Worm (Caenorhabditis elegans) whole organism, early embryonic: ENCODE data around the gene Y6E2A.7.

Source experiments
- F13C5.2 ChIP-seq: sonication (generic microtip); optimal IDR thresholded peaks from 2 replicates; lab custom pipeline; 2017; ENCODE audit warnings: mild to moderate bottlenecking, missing genetic modification characterization, inconsistent platforms, missing compliant biosample characterization
- aly-1 ChIP-seq: sonication (generic microtip); optimal IDR thresholded peaks from 2 replicates; lab custom pipeline; 2016; ENCODE audit warnings: missing genetic modification characterization, missing compliant biosample characterization
- ama-1 ChIP-seq: fragments of 150-350 bp; optimal IDR thresholded peaks from 2 replicates; lab custom pipeline; 2014
- ceh-13 ChIP-seq: fragments of 200-800 bp; sonication (Bioruptor generic); optimal IDR thresholded peaks from 2 replicates; lab custom pipeline; 2018; ENCODE audit warnings: mild to moderate bottlenecking, missing genetic modification characterization, missing compliant biosample characterization
- ceh-36 ChIP-seq: sonication (generic microtip); optimal IDR thresholded peaks from 2 replicates; lab custom pipeline; 2016; ENCODE audit warnings: missing genetic modification characterization, inconsistent platforms, missing compliant biosample characterization
- flt-1 ChIP-seq: fragments of 200-800 bp; sonication (Bioruptor generic); IDR thresholded peaks from 2 replicates; pipeline ENCODE4 v1.3.6; 2022; ENCODE audit warnings: missing genetic modification characterization, missing compliant biosample characterization
- pes-1 ChIP-seq: fragments of 200-800 bp; sonication (Bioruptor generic); IDR thresholded peaks from 2 replicates; pipeline ENCODE4 v1.3.6; 2022; ENCODE audit warnings: missing genetic modification reagents, missing genetic modification characterization, missing compliant biosample characterization
- scrt-1 ChIP-seq: fragments of 200-800 bp; sonication (Bioruptor generic); IDR thresholded peaks from 2 replicates; pipeline ENCODE4 v1.3.6; 2022; ENCODE audit warnings: missing genetic modification characterization, missing compliant biosample characterization
- sea-1 ChIP-seq: fragments of 200-800 bp; sonication (Bioruptor generic); conservative IDR thresholded peaks from 2 replicates; pipeline ENCODE4 v1.3.6; 2022; ENCODE audit warnings: missing genetic modification characterization, missing compliant biosample characterization
- tbx-37 ChIP-seq: fragments of 200-800 bp; sonication (Bioruptor generic); conservative IDR thresholded peaks from 2 replicates; pipeline ENCODE4 v1.3.6; 2022; ENCODE audit warnings: missing genetic modification reagents, missing genetic modification characterization, missing compliant biosample characterization
- tra-4 ChIP-seq: sonication (generic microtip); optimal IDR thresholded peaks from 2 replicates; lab custom pipeline; 2017; ENCODE audit warnings: missing genetic modification characterization, missing compliant biosample characterization

DNA sequence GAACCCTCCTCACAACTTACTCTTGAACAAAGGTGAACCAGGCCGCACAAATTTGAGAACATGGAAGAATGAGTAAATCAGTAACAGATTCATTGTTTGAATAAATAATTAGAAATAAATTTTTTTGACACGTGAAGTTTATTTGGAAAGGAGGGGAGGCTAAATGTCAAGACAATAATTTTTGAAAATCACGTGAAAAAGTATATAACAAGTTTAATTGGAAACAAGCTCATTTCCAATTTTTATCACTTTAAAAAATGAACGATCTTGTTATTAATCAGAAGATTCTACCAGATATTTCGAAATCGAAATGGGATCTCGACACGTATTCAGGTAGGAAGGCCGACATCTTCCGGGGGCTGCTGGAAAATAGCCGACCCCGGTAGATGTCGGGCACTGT, 6.9 kb downstream of the Y6E2A.7 start, which contains the start of the genes irld-57 and sfxn-1.3:
- TF ChIP-seq ceh-36 (tag; lab: Kevin White, UChicago) (no peak), pes-1 (no peak), tra-4 (no peak), scrt-1 (no peak), flt-1 (no peak), ceh-13 (GFP tag; lab: Kevin White, UChicago) (no peak), aly-1 (tag; lab: Kevin White, UChicago) (no peak), tbx-37 (GFP tag; lab: Robert Waterston, UW) (no peak), ama-1 (lab: Kevin White, UChicago) (no peak), sea-1 (GFP tag; lab: Robert Waterston, UW) (no peak), F13C5.2 (no peak)
